Worm (Caenorhabditis elegans) whole organism, young adult: ENCODE measurements around the gene best-13.

Source experiments
- B0019.2 ChIP-seq: fragments of 200-800 bp; sonication (Bioruptor generic); conservative IDR thresholded peaks from 2 replicates; pipeline ENCODE4 v1.3.6; 2022; ENCODE audit warnings: missing genetic modification reagents, missing genetic modification characterization, missing compliant biosample characterization
- B0035.1 ChIP-seq: sonication (generic microtip); optimal IDR thresholded peaks from 2 replicates; lab custom pipeline; 2016; ENCODE audit warnings: missing genetic modification characterization, mild to moderate bottlenecking, missing compliant biosample characterization, missing genotype, missing genetic modification reagents
- B0261.1 ChIP-seq: sonication (generic microtip); optimal IDR thresholded peaks from 2 replicates; lab custom pipeline; 2016; ENCODE audit warnings: mild to moderate bottlenecking, missing genetic modification characterization, moderate library complexity, missing compliant biosample characterization
- F39B2.1 ChIP-seq: fragments of 200-800 bp; sonication (Bioruptor generic); IDR thresholded peaks from 2 replicates; pipeline ENCODE4 v1.3.6; 2022; ENCODE audit warnings: missing genetic modification reagents, missing genetic modification characterization, missing compliant biosample characterization
- F49E8.2 ChIP-seq: sonication (generic microtip); optimal IDR thresholded peaks from 3 replicates; lab custom pipeline; 2017; ENCODE audit warnings: missing genetic modification characterization, mild to moderate bottlenecking, missing compliant biosample characterization, antibody characterized with exemption, moderate library complexity; ENCODE audit not compliant: insufficient read depth
- K11D2.4 ChIP-seq: fragments of 200-800 bp; sonication (Bioruptor generic); IDR thresholded peaks from 2 replicates; pipeline ENCODE4 v1.3.6; 2022; ENCODE audit warnings: missing genetic modification reagents, missing genetic modification characterization, missing compliant biosample characterization
- T07F8.4 ChIP-seq: sonication (generic microtip); optimal IDR thresholded peaks from 2 replicates; lab custom pipeline; 2016; ENCODE audit warnings: mild to moderate bottlenecking, missing genetic modification characterization, moderate library complexity, missing compliant biosample characterization
- T26A5.8 ChIP-seq: sonication (generic microtip); optimal IDR thresholded peaks from 2 replicates; lab custom pipeline; 2016; ENCODE audit warnings: missing genetic modification characterization, missing compliant biosample characterization
- Y53G8AR.9 ChIP-seq: fragments of 200-800 bp; sonication (Bioruptor generic); conservative IDR thresholded peaks from 2 replicates; pipeline ENCODE4 v1.3.6; 2022; ENCODE audit warnings: missing genetic modification reagents, missing genetic modification characterization, missing compliant biosample characterization
- bed-2 ChIP-seq: fragments of 200-800 bp; sonication (Bioruptor generic); IDR thresholded peaks from 2 replicates; pipeline ENCODE4 v1.3.6; 2022; ENCODE audit warnings: missing genetic modification reagents, missing genetic modification characterization, missing compliant biosample characterization
- ceh-100 ChIP-seq: fragments of 200-800 bp; sonication (Bioruptor generic); IDR thresholded peaks from 2 replicates; pipeline ENCODE4 v1.3.6; 2022; ENCODE audit warnings: missing genetic modification reagents, missing genetic modification characterization, missing compliant biosample characterization
- ceh-40 ChIP-seq: fragments of 200-800 bp; sonication (Bioruptor generic); IDR thresholded peaks from 2 replicates; pipeline ENCODE4 v1.3.6; 2022; ENCODE audit warnings: missing genetic modification characterization, missing compliant biosample characterization
- ceh-58 ChIP-seq: fragments of 200-800 bp; sonication (Bioruptor generic); IDR thresholded peaks from 2 replicates; pipeline ENCODE4 v1.3.6; 2022; ENCODE audit warnings: missing genetic modification characterization, missing compliant biosample characterization
- die-1 ChIP-seq: sonication (generic microtip); optimal IDR thresholded peaks from 2 replicates; lab custom pipeline; 2016; ENCODE audit warnings: missing genotype, mild to moderate bottlenecking, missing genetic modification characterization, missing compliant biosample characterization
- dpl-1 ChIP-seq: fragments of 150-350 bp; optimal IDR thresholded peaks from 2 replicates; lab custom pipeline; 2014; ENCODE audit warnings: missing biosample characterization, missing genetic modification reagents, missing genetic modification characterization
- egl-44 ChIP-seq: fragments of 200-800 bp; sonication (Bioruptor generic); IDR thresholded peaks from 2 replicates; pipeline ENCODE4 v1.3.6; 2022; ENCODE audit warnings: missing genetic modification reagents, missing genetic modification characterization, missing compliant biosample characterization
- ekl-4 ChIP-seq: fragments of 200-800 bp; sonication (Bioruptor generic); IDR thresholded peaks from 2 replicates; pipeline ENCODE4 v1.3.6; 2022; ENCODE audit warnings: missing genetic modification reagents, missing genetic modification characterization, missing compliant biosample characterization
- hlh-26 ChIP-seq: fragments of 200-800 bp; sonication (Bioruptor generic); conservative IDR thresholded peaks from 2 replicates; pipeline ENCODE4 v1.3.6; 2022; ENCODE audit warnings: missing genetic modification reagents, missing genetic modification characterization, missing compliant biosample characterization
- let-526 ChIP-seq: fragments of 200-800 bp; sonication (Bioruptor generic); IDR thresholded peaks from 2 replicates; pipeline ENCODE4 v1.3.6; 2022; ENCODE audit warnings: missing genetic modification reagents, missing genetic modification characterization, missing compliant biosample characterization
- madf-8 ChIP-seq: fragments of 200-800 bp; sonication (Bioruptor generic); conservative IDR thresholded peaks from 2 replicates; pipeline ENCODE4 v1.3.6; 2022; ENCODE audit warnings: missing genetic modification reagents, missing genetic modification characterization, missing compliant biosample characterization
- mes-4 ChIP-seq: sonication (generic microtip); optimal IDR thresholded peaks from 2 replicates; lab custom pipeline; 2016; ENCODE audit warnings: missing genotype, missing genetic modification characterization, missing compliant biosample characterization
- mxl-1 ChIP-seq: sonication (generic microtip); optimal IDR thresholded peaks from 2 replicates; lab custom pipeline; 2016; ENCODE audit warnings: missing genetic modification characterization, missing compliant biosample characterization
- nfya-2 ChIP-seq: fragments of 200-800 bp; sonication (Bioruptor generic); IDR thresholded peaks from 2 replicates; pipeline ENCODE4 v1.3.6; 2022; ENCODE audit warnings: missing genetic modification reagents, missing genetic modification characterization, missing compliant biosample characterization
- nhr-27 ChIP-seq: fragments of 200-800 bp; sonication (Bioruptor generic); optimal IDR thresholded peaks from 2 replicates; lab custom pipeline; 2018; ENCODE audit warnings: mild to moderate bottlenecking, missing genetic modification characterization, moderate library complexity, missing compliant biosample characterization
- nhr-90 ChIP-seq: sonication (generic microtip); optimal IDR thresholded peaks from 2 replicates; lab custom pipeline; 2016; ENCODE audit warnings: missing genotype, mild to moderate bottlenecking, missing genetic modification characterization, missing compliant biosample characterization
- pbrm-1 ChIP-seq: fragments of 200-800 bp; sonication (Bioruptor generic); IDR thresholded peaks from 2 replicates; pipeline ENCODE4 v1.3.6; 2022; ENCODE audit warnings: missing genetic modification reagents, missing genetic modification characterization, missing compliant biosample characterization
- rcor-1 ChIP-seq: fragments of 200-800 bp; sonication (Bioruptor generic); IDR thresholded peaks from 2 replicates; pipeline ENCODE4 v1.3.6; 2022; ENCODE audit warnings: missing genetic modification reagents, missing genetic modification characterization, missing compliant biosample characterization
- rpc-1 ChIP-seq, 2 experiments: fragments of 150-350 bp in 1 of 2; sonication (generic microtip) in 1 of 2; optimal IDR thresholded peaks; 2 replicates each; lab custom pipeline; 2014 to 2018; ENCODE audit warnings: missing biosample characterization in 1 of 2, missing genetic modification characterization in 1 of 2, missing genetic modification reagents in 1 of 2, missing genotype in 1 of 2
- sptf-2 ChIP-seq: fragments of 200-800 bp; sonication (Bioruptor generic); optimal IDR thresholded peaks from 2 replicates; lab custom pipeline; 2018; ENCODE audit warnings: mild to moderate bottlenecking, missing genetic modification characterization, missing compliant biosample characterization
- tlf-1 ChIP-seq: fragments of 200-800 bp; sonication (Bioruptor generic); optimal IDR thresholded peaks from 2 replicates; lab custom pipeline; 2018; ENCODE audit warnings: mild to moderate bottlenecking, missing genetic modification characterization, missing compliant biosample characterization
- zfh-2 ChIP-seq: fragments of 200-800 bp; sonication (Bioruptor generic); conservative IDR thresholded peaks from 2 replicates; pipeline ENCODE4 v1.3.6; 2022; ENCODE audit warnings: missing genetic modification reagents, missing genetic modification characterization, missing compliant biosample characterization
- zim-3 ChIP-seq: sonication (generic microtip); optimal IDR thresholded peaks from 2 replicates; lab custom pipeline; 2017; ENCODE audit warnings: mild to moderate bottlenecking, missing genetic modification characterization, moderate library complexity, missing compliant biosample characterization
- ztf-28 ChIP-seq: fragments of 200-800 bp; sonication (Bioruptor generic); IDR thresholded peaks from 2 replicates; pipeline ENCODE4 v1.3.6; 2022; ENCODE audit warnings: missing genetic modification reagents, missing genetic modification characterization, missing compliant biosample characterization
- ztf-6 ChIP-seq: fragments of 200-800 bp; sonication (Bioruptor generic); IDR thresholded peaks from 2 replicates; pipeline ENCODE4 v1.3.6; 2022; ENCODE audit warnings: missing genetic modification reagents, missing genetic modification characterization, missing compliant biosample characterization

best-13 gene

DNA sequence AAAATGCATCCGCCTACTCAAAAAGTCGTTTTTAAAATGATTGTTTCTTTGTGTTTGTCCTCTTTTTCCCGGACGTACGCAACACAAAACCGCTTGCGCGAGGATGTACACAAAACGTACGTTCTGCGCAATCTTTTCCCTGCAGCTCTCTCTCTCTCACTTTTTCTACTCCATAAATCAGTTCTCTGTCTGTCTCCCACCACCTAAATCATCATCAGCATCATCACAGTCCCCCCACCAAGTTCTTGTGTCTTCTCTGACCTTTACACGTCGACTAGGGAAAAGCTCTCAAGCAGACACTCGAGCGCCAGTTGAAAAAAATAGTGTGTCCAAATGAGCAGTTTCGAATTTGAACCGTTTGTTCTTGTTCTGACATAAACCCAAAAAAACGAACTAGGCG is 40.6 kb downstream of the best-13 start:
- TF ChIP-seq ztf-28 (no peak), nhr-27 (tag; lab: Kevin White, UChicago) (no peak), bed-2 (no peak), B0035.1 (tag; lab: Kevin White, UChicago) (no peak), ceh-100 (no peak), let-526 (GFP tag; lab: Robert Waterston, UW) (no peak), dpl-1 (GFP tag; lab: Kevin White, UChicago) (no peak), ekl-4 (GFP tag; lab: Robert Waterston, UW) (no peak), ceh-40 (GFP tag; lab: Robert Waterston, UW) (no peak), zfh-2 (GFP tag; lab: Robert Waterston, UW) (no peak), nhr-90 (no peak), B0019.2 (GFP tag; lab: Robert Waterston, UW) (no peak)

DNA sequence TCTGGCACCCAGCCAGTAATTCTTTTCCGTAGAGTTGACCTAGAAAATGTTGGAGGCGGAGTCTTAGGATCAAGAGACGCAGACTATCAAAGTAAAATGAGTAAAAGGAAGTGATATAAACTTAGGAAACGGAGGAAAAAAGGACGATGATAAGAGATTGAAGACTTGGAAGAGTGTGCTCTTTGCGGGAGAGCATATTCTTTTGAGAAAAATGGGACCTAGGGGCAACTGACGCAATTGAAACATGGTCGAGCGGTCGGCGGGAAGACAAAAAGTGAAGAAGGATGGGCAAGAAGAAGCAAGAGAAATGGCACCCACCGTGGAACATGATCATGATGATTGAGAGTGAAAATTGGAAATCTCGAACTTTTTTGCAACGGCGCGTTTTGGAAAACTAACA is 44.3 kb downstream of the best-13 start:
- TF ChIP-seq die-1: no peak
- no peak for TF ChIP-seq rpc-1 (optimal IDR thresholded peaks at IDR 0.05; lab: Kevin White, UChicago)
- TF ChIP-seq rpc-1 (tag; optimal IDR thresholded peaks at IDR 0.05; lab: Kevin White, UChicago): no peak
- no peak for TF ChIP-seq T07F8.4
- no peak for TF ChIP-seq sptf-2 (GFP tag; lab: Kevin White, UChicago)
- no peak for TF ChIP-seq F49E8.2 (tag; lab: Kevin White, UChicago)
- TF ChIP-seq zim-3 (tag; lab: Kevin White, UChicago): no peak
- no peak for TF ChIP-seq nfya-2
- TF ChIP-seq mxl-1 (tag; lab: Kevin White, UChicago): no peak
- TF ChIP-seq hlh-26 (GFP tag; lab: Robert Waterston, UW): no peak
- no peak for TF ChIP-seq K11D2.4 (GFP tag; lab: Robert Waterston, UW)
- no peak for TF ChIP-seq ceh-58 (GFP tag; lab: Robert Waterston, UW)
- no peak for TF ChIP-seq T26A5.8 (tag; lab: Kevin White, UChicago)
- TF ChIP-seq egl-44 (GFP tag; lab: Robert Waterston, UW): no peak
- no peak for TF ChIP-seq pbrm-1
- no peak for TF ChIP-seq ztf-6
- no peak for TF ChIP-seq madf-8
- TF ChIP-seq F39B2.1 (GFP tag; lab: Robert Waterston, UW): no peak
- no peak for TF ChIP-seq Y53G8AR.9 (GFP tag; lab: Robert Waterston, UW)

DNA sequence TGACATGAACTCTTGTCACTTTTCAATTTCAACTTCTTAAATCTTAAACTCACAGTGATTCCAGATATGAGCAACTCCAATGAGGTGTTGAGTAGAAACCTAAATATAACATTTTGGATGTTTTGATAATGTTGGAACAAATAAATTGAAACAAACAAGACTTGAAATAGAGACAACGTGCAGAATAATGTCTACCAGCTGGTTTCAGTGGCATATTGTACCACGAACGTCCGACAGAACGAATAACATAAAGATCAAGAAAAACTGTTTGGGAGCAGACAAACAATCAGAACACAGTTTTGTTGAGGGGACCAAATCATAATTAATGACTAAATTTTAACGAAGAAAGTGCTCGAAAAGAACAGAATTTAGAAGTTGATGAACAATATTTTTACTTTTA is 49.6 kb downstream of the best-13 start, which contains the start of gene gon-1:
TSS of gene gon-1 (minus strand) at position 101 of the 400 bp plus-strand sequence.
- TF ChIP-seq mes-4 (tag; lab: Kevin White, UChicago) (no peak), rcor-1 (GFP tag; lab: Robert Waterston, UW) (no peak), B0261.1 (tag; lab: Kevin White, UChicago) (no peak), tlf-1 (GFP tag; lab: Kevin White, UChicago) (no peak)
